Fruit fly (Drosophila melanogaster) Kc167 (cell line): ENCODE data around the gene aln.

Source experiments
- Myc ChIP-seq: fragments of >200 bp; optimal IDR thresholded peaks from 2 replicates; lab custom pipeline; 2017; ENCODE audit warnings: missing external identifiers
- Sin3A ChIP-seq: fragments of >200 bp; optimal IDR thresholded peaks from 2 replicates; lab custom pipeline; 2018; ENCODE audit warnings: missing external identifiers
- h ChIP-seq: fragments of >200 bp; optimal IDR thresholded peaks from 3 replicates; lab custom pipeline; 2018; ENCODE audit warnings: missing external identifiers
- insv ChIP-seq: fragments of >200 bp; optimal IDR thresholded peaks from 3 replicates; lab custom pipeline; 2018; ENCODE audit warnings: missing external identifiers
- psq ChIP-seq: fragments of >200 bp; optimal IDR thresholded peaks from 2 replicates; lab custom pipeline; 2017; ENCODE audit warnings: missing external identifiers
- ttk ChIP-seq: sonication (Bioruptor generic); optimal IDR thresholded peaks from 2 replicates; lab custom pipeline; 2017; ENCODE audit warnings: missing external identifiers

Gene aln

dm6 chr3L:1032569-1032968 is 38.8 kb downstream of the aln start:
- no peak for TF ChIP-seq psq (lab: Kevin White, UChicago)
- no peak for TF ChIP-seq h
- no peak for TF ChIP-seq insv (lab: Kevin White, UChicago)
- TF ChIP-seq Myc (lab: Kevin White, UChicago): no peak
- TF ChIP-seq ttk (lab: Kevin White, UChicago): no peak
- TF ChIP-seq Sin3A: no peak

- no peak for TF ChIP-seq ttk (lab: Kevin White, UChicago)
- no peak for TF ChIP-seq Myc (lab: Kevin White, UChicago)
- no peak for TF ChIP-seq insv (lab: Kevin White, UChicago)
- no peak for TF ChIP-seq Sin3A
- TF ChIP-seq h: no peak
- no peak for TF ChIP-seq psq (lab: Kevin White, UChicago)
Observed at dm6 chr3L:1033688-1034087, 39.9 kb downstream of the aln start.

DNA sequence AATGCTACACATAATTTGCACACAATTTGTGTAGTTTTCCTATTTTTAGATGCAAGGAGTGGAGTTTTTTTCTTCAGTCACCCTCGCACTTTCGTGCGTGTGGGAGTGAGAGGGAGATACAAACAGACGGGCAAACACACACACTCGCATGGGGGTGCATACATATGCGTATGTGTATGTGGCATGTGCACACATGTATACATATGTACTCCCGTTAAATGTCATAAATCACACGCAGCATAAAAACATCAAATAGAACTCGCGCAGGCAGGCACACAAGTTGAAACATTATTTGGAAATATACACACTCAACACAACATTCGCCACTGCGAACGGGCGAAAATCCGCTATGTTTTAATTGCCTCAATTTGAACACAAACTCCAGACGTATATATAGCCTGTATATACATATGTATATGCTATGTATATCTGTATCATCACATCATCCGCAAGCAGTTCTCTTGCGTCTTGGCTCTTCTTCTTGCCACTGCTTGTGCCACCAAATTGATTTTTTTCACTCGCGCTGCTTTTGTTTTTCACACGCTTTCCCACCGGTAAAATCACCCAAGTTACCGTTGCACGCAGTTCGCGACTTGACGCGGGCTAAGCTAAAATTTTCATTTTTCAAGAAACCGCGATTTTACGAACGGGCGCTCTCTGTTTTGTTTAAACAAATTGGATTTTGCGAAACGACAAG is 40.6 kb downstream of the aln start, which contains the start of the genes CG9205 and trio:
CG9205 (plus strand) TSS at position 508 of the 697 bp plus-strand sequence.
trio (minus strand) TSS at position 686 of the 697 bp plus-strand sequence.
- no peak for TF ChIP-seq psq (lab: Kevin White, UChicago)
- TF ChIP-seq h: no peak
- TF ChIP-seq ttk (lab: Kevin White, UChicago): no peak
- no peak for TF ChIP-seq Sin3A
- no peak for TF ChIP-seq Myc (lab: Kevin White, UChicago)
- no peak for TF ChIP-seq insv (lab: Kevin White, UChicago)

dm6 chr3L:1034887-1035260 is 41.1 kb downstream of the aln start:
- TF ChIP-seq insv (lab: Kevin White, UChicago): no peak
- TF ChIP-seq Sin3A: no peak
- TF ChIP-seq Myc (lab: Kevin White, UChicago): no peak
- TF ChIP-seq h: no peak
- no peak for TF ChIP-seq ttk (lab: Kevin White, UChicago)
- no peak for TF ChIP-seq psq (lab: Kevin White, UChicago)

- TF ChIP-seq h (no peak), insv (lab: Kevin White, UChicago) (no peak), ttk (lab: Kevin White, UChicago) (no peak)
Observed at dm6 chr3L:1041410-1041809, 47.6 kb downstream of the aln start.

dm6 chr3L:1043530-1043929 is 49.7 kb downstream of the aln start:
- TF ChIP-seq psq (lab: Kevin White, UChicago) (no peak), Myc (lab: Kevin White, UChicago) (no peak), h (no peak), insv (lab: Kevin White, UChicago) (no peak), Sin3A (no peak), ttk (lab: Kevin White, UChicago) (no peak)
